Worm (Caenorhabditis elegans) whole organism, L2 larva: ENCODE measurements around the gene K02D10.1.
A peak's percentile ranks its signal among the peaks of the same experiment; 100 is the strongest.

ENCODE experiments used
- C34F6.9 ChIP-seq: fragments of 150-350 bp; optimal IDR thresholded peaks from 2 replicates; lab custom pipeline; 2014; ENCODE audit warnings: missing biosample characterization, missing genetic modification characterization
- F13H6.1 ChIP-seq: sonication (generic microtip); optimal IDR thresholded peaks from 2 replicates; lab custom pipeline; 2016; ENCODE audit warnings: missing genetic modification characterization, missing compliant biosample characterization
- R02D3.7 ChIP-seq: fragments of 150-350 bp; optimal IDR thresholded peaks from 2 replicates; lab custom pipeline; 2014; ENCODE audit warnings: missing biosample characterization, missing genetic modification characterization
- Y55F3AM.14 ChIP-seq: fragments of 200-800 bp; sonication (Bioruptor generic); optimal IDR thresholded peaks from 2 replicates; lab custom pipeline; 2018; ENCODE audit warnings: mild to moderate bottlenecking, missing genetic modification characterization, missing compliant biosample characterization
- ZK546.5 ChIP-seq: sonication (generic microtip); optimal IDR thresholded peaks from 2 replicates; lab custom pipeline; 2017; ENCODE audit warnings: missing biosample characterization, missing genetic modification characterization
- alr-1 ChIP-seq: fragments of 150-350 bp; optimal IDR thresholded peaks from 2 replicates; lab custom pipeline; 2014; ENCODE audit warnings: missing biosample characterization, missing genetic modification characterization
- aly-2 ChIP-seq: fragments of 150-350 bp; optimal IDR thresholded peaks from 2 replicates; lab custom pipeline; 2014; ENCODE audit warnings: missing biosample characterization, missing genetic modification characterization
- ama-1 ChIP-seq: fragments of 150-350 bp; optimal IDR thresholded peaks from 2 replicates; lab custom pipeline; 2018; ENCODE audit warnings: inconsistent platforms
- blmp-1 ChIP-seq: sonication (generic microtip); optimal IDR thresholded peaks from 2 replicates; lab custom pipeline; 2017; ENCODE audit warnings: missing genetic modification characterization, mild to moderate bottlenecking, missing compliant biosample characterization, antibody characterized with exemption, moderate library complexity; ENCODE audit not compliant: insufficient read depth
- ceh-16 ChIP-seq: fragments of 150-350 bp; optimal IDR thresholded peaks from 2 replicates; lab custom pipeline; 2014; ENCODE audit warnings: missing biosample characterization, missing genetic modification characterization
- ceh-82 ChIP-seq: fragments of 150-350 bp; optimal IDR thresholded peaks from 2 replicates; lab custom pipeline; 2014; ENCODE audit warnings: missing biosample characterization, missing genetic modification characterization
- crh-2 ChIP-seq: sonication (generic microtip); optimal IDR thresholded peaks from 2 replicates; lab custom pipeline; 2017; ENCODE audit warnings: missing biosample characterization, missing genetic modification characterization
- dmd-4 ChIP-seq: sonication (generic microtip); optimal IDR thresholded peaks from 2 replicates; lab custom pipeline; 2017; ENCODE audit warnings: missing biosample characterization, missing genetic modification characterization
- egl-27 ChIP-seq: sonication (generic microtip); optimal IDR thresholded peaks from 3 replicates; lab custom pipeline; 2017; ENCODE audit warnings: missing biosample characterization, missing genetic modification reagents, missing genetic modification characterization
- elt-1 ChIP-seq: fragments of 150-350 bp; optimal IDR thresholded peaks from 2 replicates; lab custom pipeline; 2014; ENCODE audit warnings: missing biosample characterization, missing genetic modification characterization
- elt-3 ChIP-seq: sonication (generic microtip); optimal IDR thresholded peaks from 2 replicates; lab custom pipeline; 2017; ENCODE audit warnings: missing biosample characterization, missing genetic modification characterization
- fos-1 ChIP-seq: fragments of 150-350 bp; optimal IDR thresholded peaks from 2 replicates; lab custom pipeline; 2014; ENCODE audit warnings: missing biosample characterization, missing genetic modification characterization
- gmeb-1 ChIP-seq: fragments of 150-350 bp; optimal IDR thresholded peaks from 2 replicates; lab custom pipeline; 2014; ENCODE audit warnings: missing biosample characterization, missing genetic modification characterization
- lin-11 ChIP-seq: fragments of 150-350 bp; sonication (generic microtip); optimal IDR thresholded peaks from 2 replicates; lab custom pipeline; 2014; ENCODE audit warnings: missing biosample characterization, missing genetic modification characterization, inconsistent platforms, mixed read lengths
- lin-13 ChIP-seq: fragments of 150-350 bp; optimal IDR thresholded peaks from 2 replicates; lab custom pipeline; 2014; ENCODE audit warnings: missing biosample characterization, missing genetic modification reagents, missing genetic modification characterization
- lin-39 ChIP-seq: fragments of 150-350 bp; optimal IDR thresholded peaks from 2 replicates; lab custom pipeline; 2014; ENCODE audit warnings: missing biosample characterization, missing genetic modification reagents, missing genetic modification characterization
- lsy-2 ChIP-seq, 2 experiments: fragments of 150-350 bp in 1 of 2; sonication (generic microtip) in 1 of 2; optimal IDR thresholded peaks; 2 replicates each; lab custom pipeline; 2014 to 2017; ENCODE audit warnings: missing biosample characterization in 2 of 2, missing genetic modification characterization in 2 of 2
- mab-5 ChIP-seq: fragments of 150-350 bp; optimal IDR thresholded peaks from 2 replicates; lab custom pipeline; 2014; ENCODE audit warnings: missing biosample characterization, missing genetic modification characterization
- mbf-1 ChIP-seq: sonication (generic microtip); optimal IDR thresholded peaks from 2 replicates; lab custom pipeline; 2017; ENCODE audit warnings: missing biosample characterization, missing genetic modification characterization
- mdl-1 ChIP-seq, 2 experiments: fragments of 150-350 bp in 1 of 2; sonication (generic microtip) in 1 of 2; optimal IDR thresholded peaks; 2 replicates each; lab custom pipeline; 2017; ENCODE audit warnings: missing biosample characterization in 2 of 2, missing genetic modification characterization in 2 of 2
- nhr-10 ChIP-seq: sonication (generic microtip); optimal IDR thresholded peaks from 2 replicates; lab custom pipeline; 2017; ENCODE audit warnings: missing biosample characterization, missing genetic modification characterization
- nhr-11 ChIP-seq: fragments of 150-350 bp; optimal IDR thresholded peaks from 2 replicates; lab custom pipeline; 2014; ENCODE audit warnings: missing biosample characterization, missing genetic modification characterization
- nhr-12 ChIP-seq: fragments of 150-350 bp; optimal IDR thresholded peaks from 2 replicates; lab custom pipeline; 2014; ENCODE audit warnings: missing biosample characterization, missing genetic modification characterization
- nhr-129 ChIP-seq: fragments of 150-350 bp; optimal IDR thresholded peaks from 2 replicates; lab custom pipeline; 2014; ENCODE audit warnings: missing biosample characterization, missing genetic modification characterization
- nhr-21 ChIP-seq: fragments of 150-350 bp; optimal IDR thresholded peaks from 2 replicates; lab custom pipeline; 2014; ENCODE audit warnings: missing biosample characterization, missing genetic modification characterization
- nhr-23 ChIP-seq: fragments of 150-350 bp; optimal IDR thresholded peaks from 2 replicates; lab custom pipeline; 2014; ENCODE audit warnings: missing biosample characterization, missing genetic modification reagents, missing genetic modification characterization
- nhr-237 ChIP-seq: fragments of 150-350 bp; optimal IDR thresholded peaks from 2 replicates; lab custom pipeline; 2014; ENCODE audit warnings: missing biosample characterization, missing genetic modification characterization
- nhr-25 ChIP-seq: fragments of 150-350 bp; sonication (generic microtip); optimal IDR thresholded peaks from 3 replicates; lab custom pipeline; 2014; ENCODE audit warnings: missing biosample characterization, missing genetic modification characterization
- nhr-6 ChIP-seq: fragments of 150-350 bp; optimal IDR thresholded peaks from 2 replicates; lab custom pipeline; 2014; ENCODE audit warnings: missing biosample characterization, missing genetic modification characterization
- nhr-77 ChIP-seq: fragments of 150-350 bp; optimal IDR thresholded peaks from 2 replicates; lab custom pipeline; 2014; ENCODE audit warnings: missing biosample characterization, missing genetic modification characterization
- peb-1 ChIP-seq: fragments of 150-350 bp; optimal IDR thresholded peaks from 2 replicates; lab custom pipeline; 2014; ENCODE audit warnings: missing biosample characterization, missing genetic modification characterization
- sem-4 ChIP-seq: fragments of 150-350 bp; optimal IDR thresholded peaks from 2 replicates; lab custom pipeline; 2014; ENCODE audit warnings: missing biosample characterization, missing genetic modification reagents, missing genetic modification characterization
- skn-1 ChIP-seq: sonication (generic microtip); optimal IDR thresholded peaks from 2 replicates; lab custom pipeline; 2017; ENCODE audit warnings: missing biosample characterization, missing genetic modification characterization
- sma-3 ChIP-seq: sonication (generic microtip); optimal IDR thresholded peaks from 2 replicates; lab custom pipeline; 2016; ENCODE audit warnings: missing genetic modification reagents, missing genetic modification characterization, missing compliant biosample characterization
- sma-9 ChIP-seq, 2 experiments: fragments of 150-350 bp in 1 of 2; sonication (generic microtip) in 1 of 2; optimal IDR thresholded peaks; 2 replicates each; lab custom pipeline; 2014 to 2016; ENCODE audit warnings: missing genetic modification characterization in 2 of 2, mild to moderate bottlenecking in 1 of 2, missing biosample characterization in 1 of 2, missing compliant biosample characterization in 1 of 2, missing genetic modification reagents in 1 of 2, moderate library complexity in 1 of 2
- snpc-4 ChIP-seq: fragments of 150-350 bp; optimal IDR thresholded peaks from 2 replicates; lab custom pipeline; 2014; ENCODE audit warnings: missing biosample characterization, missing genetic modification characterization
- unc-39 ChIP-seq: fragments of 150-350 bp; optimal IDR thresholded peaks from 2 replicates; lab custom pipeline; 2014; ENCODE audit warnings: missing biosample characterization, missing genetic modification characterization
- unc-55 ChIP-seq: fragments of 150-350 bp; sonication (generic microtip); optimal IDR thresholded peaks from 3 replicates; lab custom pipeline; 2014; ENCODE audit warnings: missing biosample characterization, missing genetic modification reagents, missing genetic modification characterization
- unc-62 ChIP-seq: fragments of 150-350 bp; optimal IDR thresholded peaks from 2 replicates; lab custom pipeline; 2014; ENCODE audit warnings: missing biosample characterization, missing genetic modification reagents, missing genetic modification characterization
- zag-1 ChIP-seq: fragments of 150-350 bp; optimal IDR thresholded peaks from 2 replicates; lab custom pipeline; 2014; ENCODE audit warnings: missing biosample characterization, missing genetic modification characterization
- ztf-1 ChIP-seq: fragments of 200-800 bp; sonication (Bioruptor generic); conservative IDR thresholded peaks from 2 replicates; pipeline ENCODE4 v1.3.6; 2022; ENCODE audit warnings: missing genetic modification characterization, missing compliant biosample characterization
- ztf-11 ChIP-seq: sonication (generic microtip); optimal IDR thresholded peaks from 2 replicates; lab custom pipeline; 2017; ENCODE audit warnings: missing biosample characterization, missing genetic modification characterization
- ztf-4 ChIP-seq: fragments of 150-350 bp; optimal IDR thresholded peaks from 2 replicates; lab custom pipeline; 2014; ENCODE audit warnings: missing biosample characterization, missing genetic modification characterization

Gene K02D10.1

DNA sequence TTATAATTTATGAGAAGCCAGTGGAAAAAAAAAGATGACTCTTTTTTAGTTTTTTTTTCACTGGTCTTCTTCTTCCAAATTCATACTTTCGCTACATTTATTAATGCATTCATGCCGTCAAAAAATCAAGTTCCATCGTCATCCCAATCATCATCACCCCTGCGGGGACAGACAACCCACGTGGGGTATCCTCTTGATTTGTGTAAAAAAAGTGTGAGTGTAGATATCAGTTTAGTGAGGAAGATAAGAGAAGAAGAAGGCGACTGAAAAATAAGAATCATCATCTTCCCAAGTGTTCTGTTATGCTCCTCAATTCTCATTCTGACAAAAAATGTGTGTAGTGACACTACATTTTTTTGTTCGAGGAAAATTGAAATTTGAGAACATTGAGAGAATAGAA, 37.4 kb upstream of the K02D10.1 start:
- TF ChIP-seq nhr-25 (peak; percentile 25), nhr-77 (tag; lab: Kevin White, UChicago) (no peak), mab-5 (tag; lab: Kevin White, UChicago) (no peak), ztf-1 (no peak), sem-4 (no peak), blmp-1 (tag; lab: Kevin White, UChicago) (peak; percentile 28), mdl-1 (tag; optimal IDR thresholded peaks at IDR 0.05; lab: Kevin White, UChicago) (peak in 1 of 2 experiments; percentile 33), unc-62 (GFP tag; lab: Kevin White, UChicago) (no peak), ZK546.5 (tag; lab: Kevin White, UChicago) (no peak), ztf-11 (tag; lab: Kevin White, UChicago) (no peak), lsy-2 (tag; optimal IDR thresholded peaks at IDR 0.05; lab: Kevin White, UChicago) (peak in 1 of 2 experiments; percentile 18), nhr-23 (tag; lab: Kevin White, UChicago) (no peak), nhr-129 (tag; lab: Kevin White, UChicago) (no peak), ama-1 (lab: Kevin White, UChicago) (no peak), lin-39 (tag; lab: Kevin White, UChicago) (no peak), aly-2 (tag; lab: Kevin White, UChicago) (no peak), R02D3.7 (tag; lab: Kevin White, UChicago) (no peak), nhr-11 (no peak), F13H6.1 (tag; lab: Kevin White, UChicago) (peak; percentile 2), elt-1 (tag; lab: Kevin White, UChicago) (no peak), lin-11 (tag; lab: Kevin White, UChicago) (no peak), dmd-4 (tag; lab: Kevin White, UChicago) (no peak), alr-1 (no peak), sma-9 (GFP tag; optimal IDR thresholded peaks at IDR 0.05; lab: Kevin White, UChicago) (peak; percentile 73), sma-9 (tag; optimal IDR thresholded peaks at IDR 0.05; lab: Kevin White, UChicago) (no peak), lin-13 (no peak), ztf-4 (tag; lab: Kevin White, UChicago) (peak; percentile 54), zag-1 (tag; lab: Kevin White, UChicago) (no peak)

DNA sequence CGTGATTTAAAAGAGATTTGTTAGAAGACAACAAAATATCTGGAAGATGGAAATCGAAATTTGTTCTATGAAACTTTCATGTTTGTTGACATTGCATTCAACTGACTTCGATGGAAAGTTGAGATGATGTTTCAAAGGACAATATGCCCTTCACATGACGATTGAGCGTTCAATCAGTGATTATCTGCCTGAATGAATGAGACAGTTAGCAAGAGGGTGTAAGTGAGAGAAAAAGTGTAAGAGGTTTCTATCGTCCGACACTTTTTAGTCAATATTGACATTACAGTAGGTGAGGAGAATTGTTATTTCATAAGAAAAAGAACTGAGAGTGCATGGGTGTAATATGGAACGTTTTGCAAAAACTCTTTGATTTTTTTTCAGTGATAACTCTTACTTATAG, 36.1 kb upstream of the K02D10.1 start:
- TF ChIP-seq nhr-129 (tag; lab: Kevin White, UChicago) (peak; percentile 75), unc-39 (tag; lab: Kevin White, UChicago) (no peak), nhr-12 (no peak), sma-9 (GFP tag; optimal IDR thresholded peaks at IDR 0.05; lab: Kevin White, UChicago) (peak; percentile 76), sma-9 (tag; optimal IDR thresholded peaks at IDR 0.05; lab: Kevin White, UChicago) (no peak), lin-11 (tag; lab: Kevin White, UChicago) (no peak), crh-2 (tag; lab: Kevin White, UChicago) (peak; percentile 34), alr-1 (no peak), nhr-23 (tag; lab: Kevin White, UChicago) (no peak), ztf-4 (tag; lab: Kevin White, UChicago) (no peak), ama-1 (lab: Kevin White, UChicago) (no peak), elt-1 (tag; lab: Kevin White, UChicago) (no peak), mdl-1 (tag; optimal IDR thresholded peaks at IDR 0.05; lab: Kevin White, UChicago) (no peak), mbf-1 (tag; lab: Kevin White, UChicago) (no peak), C34F6.9 (tag; lab: Kevin White, UChicago) (no peak), nhr-10 (tag; lab: Kevin White, UChicago) (no peak), zag-1 (tag; lab: Kevin White, UChicago) (no peak), mab-5 (tag; lab: Kevin White, UChicago) (no peak), fos-1 (tag; lab: Kevin White, UChicago) (peak; percentile 21), skn-1 (tag; lab: Kevin White, UChicago) (no peak), Y55F3AM.14 (GFP tag; lab: Kevin White, UChicago) (no peak), nhr-237 (tag; lab: Kevin White, UChicago) (no peak), nhr-77 (tag; lab: Kevin White, UChicago) (no peak), nhr-11 (no peak), F13H6.1 (tag; lab: Kevin White, UChicago) (peak; percentile 5), lin-13 (no peak), ceh-16 (tag; lab: Kevin White, UChicago) (no peak), ceh-82 (no peak), nhr-6 (tag; lab: Kevin White, UChicago) (peak; percentile 38), unc-62 (GFP tag; lab: Kevin White, UChicago) (no peak), egl-27 (tag; lab: Kevin White, UChicago) (no peak), nhr-21 (tag; lab: Kevin White, UChicago) (no peak), elt-3 (tag; lab: Kevin White, UChicago) (no peak), blmp-1 (tag; lab: Kevin White, UChicago) (peak; percentile 55), lin-39 (tag; lab: Kevin White, UChicago) (no peak), aly-2 (tag; lab: Kevin White, UChicago) (no peak), nhr-25 (no peak), sma-3 (GFP tag; lab: Kevin White, UChicago) (no peak), peb-1 (tag; lab: Kevin White, UChicago) (no peak), snpc-4 (no peak), sem-4 (no peak), ztf-1 (no peak), ztf-11 (tag; lab: Kevin White, UChicago) (no peak), lsy-2 (tag; optimal IDR thresholded peaks at IDR 0.05; lab: Kevin White, UChicago) (peak in 1 of 2 experiments; percentile 15), R02D3.7 (tag; lab: Kevin White, UChicago) (no peak), ZK546.5 (tag; lab: Kevin White, UChicago) (no peak), unc-55 (GFP tag; lab: Kevin White, UChicago) (no peak), gmeb-1 (no peak), dmd-4 (tag; lab: Kevin White, UChicago) (no peak)
- TF ChIP-seq, all 48 proteins: peak for 8
